Fruit fly (Drosophila melanogaster): ENCODE results near the gene cv-c.

dm6 chr3R:14425483-14425882, 56.0 kb downstream of the cv-c start:
- TF ChIP-seq Hr38 (GFP tag; optimal IDR thresholded peaks at IDR 0.05), result no peak
- TF ChIP-seq acj6 (GFP tag; optimal IDR thresholded peaks at IDR 0.05), result no peak
- no peak for TF ChIP-seq fkh (GFP tag; optimal IDR thresholded peaks at IDR 0.05)
- no peak for TF ChIP-seq CG3032 (tag; optimal IDR thresholded peaks at IDR 0.05)
- TF ChIP-seq CG8119 (GFP tag; IDR thresholded peaks at IDR 0.05), result no peak
- no peak for TF ChIP-seq CG11294 (GFP tag; IDR thresholded peaks at IDR 0.05)
- TF ChIP-seq Ets96B (tag; optimal IDR thresholded peaks at IDR 0.05), result no peak
- TF ChIP-seq Ets21C (GFP tag; optimal IDR thresholded peaks at IDR 0.05), result no peak

Measured in whole organism, prepupa.